Worm (Caenorhabditis elegans): ENCODE measurements around the gene dgk-5.

ce11 chrII:6425993-6426392, 44.9 kb downstream of the dgk-5 start, which contains the start of gene col-75:
- TF ChIP-seq nhr-77 (tag; optimal IDR thresholded peaks at IDR 0.05) (no peak), egl-5 (tag; optimal IDR thresholded peaks at IDR 0.05) (no peak), ztf-4 (tag; optimal IDR thresholded peaks at IDR 0.05) (no peak), pha-4 (tag; optimal IDR thresholded peaks at IDR 0.05) (no peak), unc-62 (GFP tag; optimal IDR thresholded peaks at IDR 0.05) (no peak), nhr-237 (tag; optimal IDR thresholded peaks at IDR 0.05) (no peak), tbx-2 (tag; optimal IDR thresholded peaks at IDR 0.05) (no peak), aly-2 (tag; optimal IDR thresholded peaks at IDR 0.05) (no peak), snpc-4 (tag; optimal IDR thresholded peaks at IDR 0.05) (no peak), egl-27 (tag; optimal IDR thresholded peaks at IDR 0.05) (no peak)
